Fruit fly (Drosophila melanogaster): ENCODE measurements around the gene ND-15.

The ND-15 gene

dm6 chr2L:87255-87723 lies 27.2 kb upstream of the ND-15 start, which contains the start of gene net (continued):
- TF ChIP-seq Hr3 (GFP tag; optimal IDR thresholded peaks at IDR 0.05) (peak; percentile 47), Kr (GFP tag; optimal IDR thresholded peaks at IDR 0.05) (no peak), CG15479 (GFP tag; optimal IDR thresholded peaks at IDR 0.05) (no peak), row (GFP tag; IDR thresholded peaks at IDR 0.05) (peak; percentile 98), CoRest (tag; optimal IDR thresholded peaks at IDR 0.05) (peak; percentile 85), CG7372 (GFP tag; IDR thresholded peaks at IDR 0.05) (no peak), CG4282 (GFP tag; optimal IDR thresholded peaks at IDR 0.05) (no peak), trem (tag; optimal IDR thresholded peaks at IDR 0.05) (peak; percentile 42), CG6765 (GFP tag; optimal IDR thresholded peaks at IDR 0.05) (peak; percentile 61), CG1602 (GFP tag; optimal IDR thresholded peaks at IDR 0.05) (peak; percentile 16), bsh (GFP tag; optimal IDR thresholded peaks at IDR 0.05) (peak; percentile 59 to 65), br (optimal IDR thresholded peaks at IDR 0.05) (no peak), ken (GFP tag; IDR thresholded peaks at IDR 0.05) (peak; percentile 49; the same call in 2 of the 3 replicates), CG15601 (tag; optimal IDR thresholded peaks at IDR 0.05) (peak; percentile 92), twi (tag; optimal IDR thresholded peaks at IDR 0.05) (peak; percentile 39), schlank (tag; optimal IDR thresholded peaks at IDR 0.05) (peak; percentile 62), CG1603 (tag; optimal IDR thresholded peaks at IDR 0.05) (no peak), CG1647 (GFP tag; optimal IDR thresholded peaks at IDR 0.05) (no peak), gfzf (GFP tag; optimal IDR thresholded peaks at IDR 0.05) (no peak), CG11456 (GFP tag; IDR thresholded peaks at IDR 0.05) (no peak), CG11093 (GFP tag; IDR thresholded peaks at IDR 0.05) (0 out of 3 replicates have a peak, but pooled peaks have one; percentile 38), nmo (GFP tag; optimal IDR thresholded peaks at IDR 0.05) (peak; percentile 64), CG43689 (GFP tag; IDR thresholded peaks at IDR 0.05) (peak; percentile 32; the same call in 1 of the 2 replicates), jumu (GFP tag; optimal IDR thresholded peaks at IDR 0.05) (no peak), her (GFP tag; optimal IDR thresholded peaks at IDR 0.05) (peak; percentile 1), wdn (GFP tag; IDR thresholded peaks at IDR 0.05) (no peak), CG10267 (tag; optimal IDR thresholded peaks at IDR 0.05) (peak; percentile 62), Dip2 (GFP tag; IDR thresholded peaks at IDR 0.05) (no peak), hb (GFP tag; IDR thresholded peaks at IDR 0.05; ENCODE audit: partially characterized antibody) (no peak), tll (GFP tag; optimal IDR thresholded peaks at IDR 0.05) (no peak), Atf-2 (GFP tag; optimal IDR thresholded peaks at IDR 0.05) (no peak), TFAM (GFP tag; optimal IDR thresholded peaks at IDR 0.05) (no peak), CG8359 (GFP tag; optimal IDR thresholded peaks at IDR 0.05; ENCODE audit: borderline replicate concordance) (no peak), luna (GFP tag; optimal IDR thresholded peaks at IDR 0.05) (no peak), ro (GFP tag; IDR thresholded peaks at IDR 0.05) (no peak), CG13624 (GFP tag; optimal IDR thresholded peaks at IDR 0.05) (no peak), CG3726 (GFP tag; IDR thresholded peaks at IDR 0.05) (no peak), nerfin-2 (GFP tag; IDR thresholded peaks at IDR 0.05; ENCODE audit: partially characterized antibody) (no peak), Bteb2 (GFP tag; optimal IDR thresholded peaks at IDR 0.05) (no peak), Meics (GFP tag; optimal IDR thresholded peaks at IDR 0.05) (peak; percentile 84), CG4404 (GFP tag; IDR thresholded peaks at IDR 0.05) (no peak), Neu2 (GFP tag; optimal IDR thresholded peaks at IDR 0.05; ENCODE audit: borderline replicate concordance) (no peak), CG32772 (GFP tag; IDR thresholded peaks at IDR 0.05) (no peak), CG12299 (tag; optimal IDR thresholded peaks at IDR 0.05) (peak; percentile 72), grau (tag; optimal IDR thresholded peaks at IDR 0.05) (peak; percentile 87), Blimp-1 (GFP tag; optimal IDR thresholded peaks at IDR 0.05) (peak; percentile 47), az2 (GFP tag; optimal IDR thresholded peaks at IDR 0.05) (peak; percentile 48), CG9932 (GFP tag; IDR thresholded peaks at IDR 0.05) (peak; percentile 74), nau (GFP tag; optimal IDR thresholded peaks at IDR 0.05) (peak; percentile 77), Lhr (GFP tag; optimal IDR thresholded peaks at IDR 0.05) (peak; percentile 25), cato (GFP tag; optimal IDR thresholded peaks at IDR 0.05; ENCODE audit: borderline replicate concordance) (no peak)
